Worm (Caenorhabditis elegans): Measurements from ENCODE around the gene ugt-46.

ugt-46 gene

ce11 chrX:573270-573669 is 43.2 kb upstream of the ugt-46 start:
- TF ChIP-seq nhr-47 (tag; optimal IDR thresholded peaks at IDR 0.05) (peak; percentile 69), snpc-4 (tag; optimal IDR thresholded peaks at IDR 0.05) (peak; percentile 29), efl-3 (GFP tag; optimal IDR thresholded peaks at IDR 0.05) (no peak), dsc-1 (tag; optimal IDR thresholded peaks at IDR 0.05) (peak; percentile 40), nhr-11 (tag; optimal IDR thresholded peaks at IDR 0.05) (no peak), efl-1 (optimal IDR thresholded peaks at IDR 0.05) (peak; percentile 22 to 63), efl-1 (GFP tag; optimal IDR thresholded peaks at IDR 0.05 in 1 of 2) (peak in 1 of 2 experiments; percentile 29), ama-1 (optimal IDR thresholded peaks at IDR 0.05) (no peak), irx-1 (tag; optimal IDR thresholded peaks at IDR 0.05) (peak; percentile 43), nhr-19 (GFP tag; conservative IDR thresholded peaks at IDR 0.05) (peak; percentile 17; the same call in 1 of the 2 replicates), pag-3 (tag; optimal IDR thresholded peaks at IDR 0.05; ENCODE audit: borderline replicate concordance, insufficient read depth) (no peak), fkh-8 (tag; optimal IDR thresholded peaks at IDR 0.05) (peak; percentile 82), elt-3 (tag; optimal IDR thresholded peaks at IDR 0.05) (peak in 3 of 6 experiments; percentile 35 to 56 (median 50)), fos-1 (tag; optimal IDR thresholded peaks at IDR 0.05) (peak; percentile 40), aly-2 (tag; optimal IDR thresholded peaks at IDR 0.05) (no peak), hlh-4 (tag; optimal IDR thresholded peaks at IDR 0.05) (no peak), nhr-71 (tag; optimal IDR thresholded peaks at IDR 0.05) (peak; percentile 82), lsy-2 (tag; optimal IDR thresholded peaks at IDR 0.05) (peak in 1 of 2 experiments; percentile 71), hpl-2 (GFP tag; optimal IDR thresholded peaks at IDR 0.05) (no peak), ztf-11 (tag; optimal IDR thresholded peaks at IDR 0.05) (no peak), dpl-1 (GFP tag; optimal IDR thresholded peaks at IDR 0.05) (peak; percentile 8 to 38 (median 27)), isw-1 (GFP tag; IDR thresholded peaks at IDR 0.05) (peak; percentile 41), skn-1 (tag; optimal IDR thresholded peaks at IDR 0.05) (peak; percentile 99), pqm-1 (tag; optimal IDR thresholded peaks at IDR 0.05) (no peak), vab-15 (tag; optimal IDR thresholded peaks at IDR 0.05) (no peak), mep-1 (tag; optimal IDR thresholded peaks at IDR 0.05) (peak; percentile 59), nhr-237 (tag; optimal IDR thresholded peaks at IDR 0.05) (peak; percentile 86), nhr-90 (tag; optimal IDR thresholded peaks at IDR 0.05; ENCODE audit: poor library complexity) (peak; percentile 33), lin-14 (GFP tag; optimal IDR thresholded peaks at IDR 0.05) (peak; percentile 95), nhr-77 (tag; optimal IDR thresholded peaks at IDR 0.05) (peak; percentile 71), F16B12.6 (tag; optimal IDR thresholded peaks at IDR 0.05) (peak; percentile 5), lir-3 (tag; optimal IDR thresholded peaks at IDR 0.05; ENCODE audit: poor library complexity) (no peak), ces-1 (GFP tag; optimal IDR thresholded peaks at IDR 0.05) (no peak), swsn-7 (tag; optimal IDR thresholded peaks at IDR 0.05) (peak; percentile 52), ceh-8 (GFP tag; optimal IDR thresholded peaks at IDR 0.05) (no peak), nhr-20 (tag; optimal IDR thresholded peaks at IDR 0.05) (peak; percentile 51), C16A3.4 (tag; optimal IDR thresholded peaks at IDR 0.05) (peak; percentile 11), nhr-85 (tag) (peak; percentile 72), snu-23 (GFP tag; optimal IDR thresholded peaks at IDR 0.05) (peak; percentile 64), tbx-2 (tag; optimal IDR thresholded peaks at IDR 0.05) (peak; percentile 30), egl-27 (tag; optimal IDR thresholded peaks at IDR 0.05) (peak; percentile 7 to 54), fkh-10 (GFP tag; optimal IDR thresholded peaks at IDR 0.05) (peak; percentile 41), ceh-90 (tag; optimal IDR thresholded peaks at IDR 0.05) (peak; percentile 18), jun-1 (tag; optimal IDR thresholded peaks at IDR 0.05) (peak; percentile 72), sox-4 (tag; optimal IDR thresholded peaks at IDR 0.05) (no peak), rnt-1 (tag; optimal IDR thresholded peaks at IDR 0.05) (peak; percentile 63), ceh-88 (GFP tag; IDR thresholded peaks at IDR 0.05) (no peak), blmp-1 (tag; optimal IDR thresholded peaks at IDR 0.05) (no peak), zip-4 (GFP tag; optimal IDR thresholded peaks at IDR 0.05) (peak; percentile 95), lin-35 (GFP tag; optimal IDR thresholded peaks at IDR 0.05) (peak; percentile 22 to 23), egl-13 (tag; optimal IDR thresholded peaks at IDR 0.05) (peak; percentile 15), ceh-82 (tag; optimal IDR thresholded peaks at IDR 0.05) (peak; percentile 69 to 87 (median 87)), xbp-1 (tag; optimal IDR thresholded peaks at IDR 0.05) (peak; percentile 22)
